Fruit fly (Drosophila melanogaster) whole organism, embryonic: ENCODE data around the gene mio.

Experiments
- Abd-B ChIP-seq: fragments of 200-800 bp; sonication (Bioruptor generic); optimal IDR thresholded peaks from 2 replicates; lab custom pipeline; 2018; ENCODE audit warnings: missing biosample characterization, mild to moderate bottlenecking, missing genetic modification characterization, moderate library complexity
- Awh ChIP-seq: fragments of 200-800 bp; sonication (Bioruptor generic); IDR thresholded peaks from 2 replicates; pipeline ENCODE4, ENCODE4 v1.3.6; 2022; ENCODE audit warnings: missing biosample characterization, missing genetic modification characterization
- BEAF-32 ChIP-seq: fragments of 200-800 bp; sonication (Bioruptor generic); optimal IDR thresholded peaks from 3 replicates; lab custom pipeline; 2017; ENCODE audit warnings: missing biosample characterization, missing genetic modification characterization, mild to moderate bottlenecking, moderate library complexity, missing genetic modification reagents
- CG1024 ChIP-seq: fragments of 200-800 bp; sonication (Bioruptor generic); IDR thresholded peaks from 2 replicates; pipeline ENCODE4 v1.3.6; 2022; ENCODE audit warnings: missing biosample characterization, missing genetic modification characterization
- CG10274 ChIP-seq: fragments of 200-800 bp; sonication (Bioruptor generic); optimal IDR thresholded peaks from 3 replicates; lab custom pipeline; 2017; ENCODE audit warnings: missing biosample characterization, mild to moderate bottlenecking, missing genetic modification characterization
- CG10366 ChIP-seq: fragments of 200-800 bp; sonication (Bioruptor generic); IDR thresholded peaks from 2 replicates; pipeline ENCODE4 v1.3.6; 2022; ENCODE audit warnings: missing biosample characterization, missing genetic modification characterization
- CG11247 ChIP-seq: fragments of 200-800 bp; sonication (Bioruptor generic); IDR thresholded peaks from 2 replicates; pipeline ENCODE4 v1.3.6; 2022; ENCODE audit warnings: missing biosample characterization, missing genetic modification characterization
- CG12071 ChIP-seq: fragments of 200-800 bp; sonication (Bioruptor generic); optimal IDR thresholded peaks from 3 replicates; lab custom pipeline; 2018; ENCODE audit warnings: missing biosample characterization, mild to moderate bottlenecking, missing genetic modification characterization
- CG12236 ChIP-seq: fragments of 200-800 bp; sonication (Bioruptor generic); optimal IDR thresholded peaks from 2 replicates; lab custom pipeline; 2016; ENCODE audit warnings: missing biosample characterization, missing genetic modification characterization
- CG12942 ChIP-seq: fragments of 200-800 bp; sonication (Bioruptor generic); optimal IDR thresholded peaks from 3 replicates; lab custom pipeline; 2016; ENCODE audit warnings: missing biosample characterization, missing genetic modification characterization
- CG13624 ChIP-seq: fragments of 200-800 bp; sonication (Bioruptor generic); optimal IDR thresholded peaks from 2 replicates; lab custom pipeline; 2016; ENCODE audit warnings: missing biosample characterization, missing genetic modification characterization
- CG15696 ChIP-seq: fragments of 200-800 bp; sonication (Bioruptor generic); optimal IDR thresholded peaks from 2 replicates; lab custom pipeline; 2019; ENCODE audit warnings: missing biosample characterization, mild to moderate bottlenecking, missing genetic modification characterization, moderate library complexity
- CG17328 ChIP-seq: fragments of 200-800 bp; sonication (Bioruptor generic); IDR thresholded peaks from 2 replicates; pipeline ENCODE4 v1.3.6; 2022; ENCODE audit warnings: missing biosample characterization, missing genetic modification characterization
- CG18262 ChIP-seq: fragments of 200-800 bp; optimal IDR thresholded peaks from 3 replicates; lab custom pipeline; 2019; ENCODE audit warnings: missing biosample characterization, mild to moderate bottlenecking, missing genetic modification characterization, moderate library complexity
- CG18764 ChIP-seq: fragments of 200-800 bp; sonication (Bioruptor generic); optimal IDR thresholded peaks from 3 replicates; lab custom pipeline; 2016; ENCODE audit warnings: missing biosample characterization, missing genetic modification characterization
- CG3407 ChIP-seq: fragments of 200-800 bp; sonication (Bioruptor generic); optimal IDR thresholded peaks from 2 replicates; lab custom pipeline; 2018; ENCODE audit warnings: missing biosample characterization, mild to moderate bottlenecking, missing genetic modification characterization
- CG4360 ChIP-seq: fragments of 200-800 bp; sonication (Bioruptor generic); IDR thresholded peaks from 2 replicates; pipeline ENCODE4 v1.3.6; 2022; ENCODE audit warnings: missing biosample characterization, missing genetic modification characterization
- CG5953 ChIP-seq: fragments of 200-800 bp; sonication (Bioruptor generic); IDR thresholded peaks from 2 replicates; pipeline ENCODE4 v1.3.6; 2022; ENCODE audit warnings: missing biosample characterization, missing genetic modification characterization
- CG6683 ChIP-seq: fragments of 200-800 bp; sonication (Bioruptor generic); optimal IDR thresholded peaks from 2 replicates; lab custom pipeline; 2017; ENCODE audit warnings: missing biosample characterization, mild to moderate bottlenecking, missing genetic modification characterization, missing genetic modification reagents
- CG7556 ChIP-seq: fragments of 200-800 bp; sonication (Bioruptor generic); optimal IDR thresholded peaks from 2 replicates; lab custom pipeline; 2017; ENCODE audit warnings: missing biosample characterization, mild to moderate bottlenecking, missing genetic modification characterization
- CG8478 ChIP-seq: fragments of >200 bp; optimal IDR thresholded peaks from 2 replicates; lab custom pipeline; 2018
- Chrac-16 ChIP-seq: fragments of 200-800 bp; sonication (Bioruptor generic); optimal IDR thresholded peaks from 3 replicates; lab custom pipeline; 2016; ENCODE audit warnings: missing biosample characterization, missing genetic modification characterization
- D ChIP-seq, 2 experiments: fragments of 200-800 bp in 1 of 2; fragments of >200 bp in 1 of 2; sonication (Bioruptor generic) in 1 of 2; optimal IDR thresholded peaks; 2 replicates in 1 of 2; 3 replicates in 1 of 2; lab custom pipeline; 2017; ENCODE audit warnings: mild to moderate bottlenecking in 1 of 2, missing biosample characterization in 1 of 2, missing genetic modification characterization in 1 of 2, missing genetic modification reagents in 1 of 2
- Dp ChIP-seq: fragments of 200-800 bp; sonication (Bioruptor generic); optimal IDR thresholded peaks from 2 replicates; lab custom pipeline; 2018; ENCODE audit warnings: missing biosample characterization, mild to moderate bottlenecking, missing genetic modification characterization, moderate library complexity
- Hr51 ChIP-seq, 2 experiments: fragments of 200-800 bp; sonication (Bioruptor generic); optimal IDR thresholded peaks; 2 replicates in 1 of 2; 3 replicates in 1 of 2; lab custom pipeline; 2016 to 2018; ENCODE audit warnings: missing biosample characterization in 2 of 2, missing genetic modification characterization in 2 of 2, mild to moderate bottlenecking in 1 of 2, moderate library complexity in 1 of 2
- Lim3 ChIP-seq: fragments of 200-800 bp; sonication (Bioruptor generic); IDR thresholded peaks from 2 replicates; pipeline ENCODE4 v1.3.6; 2022; ENCODE audit warnings: missing biosample characterization, missing genetic modification characterization
- Mad ChIP-seq: fragments of 200-800 bp; sonication (Bioruptor generic); optimal IDR thresholded peaks from 2 replicates; lab custom pipeline; 2016; ENCODE audit warnings: missing biosample characterization, missing genetic modification characterization
- Med ChIP-seq: fragments of 200-800 bp; sonication (Bioruptor generic); peaks from one replicate; lab custom pipeline; 2016; ENCODE audit warnings: missing biosample characterization, missing genetic modification characterization, mild to moderate bottlenecking, inconsistent platforms, moderate library complexity
- NK7.1 ChIP-seq: fragments of 200-800 bp; sonication (Bioruptor generic); optimal IDR thresholded peaks from 3 replicates; lab custom pipeline; 2016; ENCODE audit warnings: missing biosample characterization, missing genetic modification characterization
- Nf-YA ChIP-seq: fragments of 200-800 bp; sonication (Bioruptor generic); IDR thresholded peaks from 2 replicates; pipeline ENCODE4 v1.3.6; 2022; ENCODE audit warnings: missing biosample characterization, missing genetic modification characterization
- Optix ChIP-seq: fragments of 200-800 bp; sonication (Bioruptor generic); IDR thresholded peaks from 3 replicates; pipeline ENCODE4 v1.3.6; 2022; ENCODE audit warnings: missing biosample characterization, missing genetic modification characterization
- Poxn ChIP-seq: fragments of 200-800 bp; sonication (Bioruptor generic); IDR thresholded peaks from 2 replicates; pipeline ENCODE4 v1.3.6; 2022; ENCODE audit warnings: missing biosample characterization, missing genetic modification characterization
- Sox102F ChIP-seq: fragments of 200-800 bp; sonication (Bioruptor generic); optimal IDR thresholded peaks from 2 replicates; lab custom pipeline; 2018; ENCODE audit warnings: missing biosample characterization, mild to moderate bottlenecking, missing genetic modification characterization, moderate library complexity
- Spps ChIP-seq: fragments of 200-800 bp; sonication (Bioruptor generic); optimal IDR thresholded peaks from 2 replicates; lab custom pipeline; 2018; ENCODE audit warnings: missing biosample characterization, mild to moderate bottlenecking, missing genetic modification characterization
- Taf1 ChIP-seq: fragments of 200-800 bp; sonication (Bioruptor generic); IDR thresholded peaks from 2 replicates; pipeline ENCODE4 v1.3.6; 2022; ENCODE audit warnings: missing biosample characterization, missing genetic modification characterization
- bbx ChIP-seq: fragments of 200-800 bp; sonication (Bioruptor generic); IDR thresholded peaks from 2 replicates; pipeline ENCODE4 v1.3.6; 2022; ENCODE audit warnings: missing biosample characterization, missing genetic modification characterization; ENCODE audit not compliant: partially characterized antibody
- bsh ChIP-seq, 2 experiments: fragments of 200-800 bp; sonication (Bioruptor generic); optimal IDR thresholded peaks; 2 replicates each; lab custom pipeline; 2017 to 2018; ENCODE audit warnings: mild to moderate bottlenecking in 2 of 2, missing biosample characterization in 2 of 2, missing genetic modification characterization in 2 of 2, moderate library complexity in 1 of 2
- dysf ChIP-seq: fragments of 200-800 bp; sonication (Bioruptor generic); IDR thresholded peaks from 3 replicates; pipeline ENCODE4 v1.3.6; 2022; ENCODE audit warnings: missing biosample characterization, missing genetic modification characterization
- grn ChIP-seq: fragments of 200-800 bp; sonication (Bioruptor generic); optimal IDR thresholded peaks from 3 replicates; lab custom pipeline; 2017; ENCODE audit warnings: missing biosample characterization, missing genetic modification characterization
- hbn ChIP-seq: fragments of 200-800 bp; sonication (Bioruptor generic); IDR thresholded peaks from 2 replicates; pipeline ENCODE4 v1.3.6; 2022; ENCODE audit warnings: missing biosample characterization, missing genetic modification characterization; ENCODE audit not compliant: partially characterized antibody
- her ChIP-seq: fragments of 200-800 bp; sonication (Bioruptor generic); optimal IDR thresholded peaks from 2 replicates; lab custom pipeline; 2016; ENCODE audit warnings: missing biosample characterization, missing genetic modification characterization
- hkb ChIP-seq, 2 experiments: fragments of 200-800 bp in 1 of 2; fragments of >200 bp in 1 of 2; sonication (Bioruptor generic) in 1 of 2; IDR thresholded peaks in 1 of 2; optimal IDR thresholded peaks in 1 of 2; 2 replicates each; pipeline versions ENCODE4 v1.3.6 to Lab custom; 2017 to 2022; ENCODE audit warnings: missing biosample characterization in 1 of 2, missing genetic modification characterization in 1 of 2
- nmo ChIP-seq: fragments of 200-800 bp; sonication (Bioruptor generic); optimal IDR thresholded peaks from 2 replicates; lab custom pipeline; 2018; ENCODE audit warnings: missing biosample characterization, mild to moderate bottlenecking, missing genetic modification characterization, moderate library complexity
- p53 ChIP-seq: fragments of 200-800 bp; sonication (Bioruptor generic); optimal IDR thresholded peaks from 2 replicates; lab custom pipeline; 2016; ENCODE audit warnings: missing biosample characterization, missing genetic modification characterization
- pum ChIP-seq: fragments of 200-800 bp; sonication (Bioruptor generic); optimal IDR thresholded peaks from 2 replicates; lab custom pipeline; 2016; ENCODE audit warnings: missing biosample characterization, missing genetic modification characterization
- rib ChIP-seq: fragments of 200-800 bp; sonication (Bioruptor generic); IDR thresholded peaks from 2 replicates; pipeline ENCODE4 v1.3.6; 2022; ENCODE audit warnings: missing biosample characterization, missing genetic modification characterization
- sr ChIP-seq: fragments of 200-800 bp; sonication (Bioruptor generic); IDR thresholded peaks from 3 replicates; pipeline ENCODE4 v1.3.6; 2022; ENCODE audit warnings: missing biosample characterization, missing genetic modification characterization
- ssp ChIP-seq: fragments of 200-800 bp; sonication (Bioruptor generic); IDR thresholded peaks from 2 replicates; pipeline ENCODE4 v1.3.6; 2022; ENCODE audit warnings: missing biosample characterization, missing genetic modification characterization
- unc-4 ChIP-seq: fragments of 200-800 bp; sonication (Bioruptor generic); IDR thresholded peaks from 2 replicates; pipeline ENCODE4 v1.3.6; 2022; ENCODE audit warnings: missing biosample characterization, missing genetic modification characterization; ENCODE audit not compliant: partially characterized antibody

mio gene

dm6 chr2L:2182735-2183340 lies 34.3 kb upstream of the mio start (continued):
- TF ChIP-seq CG18764 (GFP tag; lab: Kevin White, UChicago) (peak; percentile 35), D (optimal IDR thresholded peaks at IDR 0.05; lab: Kevin White, UChicago) (no peak), D (GFP tag; optimal IDR thresholded peaks at IDR 0.05; lab: Kevin White, UChicago) (peak; percentile 67), CG18262 (tag; lab: Kevin White, UChicago) (peak; percentile 88), CG5953 (GFP tag; lab: Robert Waterston, UW) (no peak), Dp (GFP tag; lab: Kevin White, UChicago) (no peak), NK7.1 (peak; percentile 31), Med (GFP tag; lab: Kevin White, UChicago) (peak; percentile 85), CG3407 (GFP tag; lab: Kevin White, UChicago) (peak; percentile 18), dysf (no peak; the same call in 2 of the 3 replicates), unc-4 (GFP tag; lab: Robert Waterston, UW) (no peak), Sox102F (GFP tag; lab: Kevin White, UChicago) (no peak), Lim3 (GFP tag; lab: Robert Waterston, UW) (no peak), Poxn (GFP tag; lab: Robert Waterston, UW) (no peak), pum (GFP tag; lab: Kevin White, UChicago) (peak; percentile 63), grn (GFP tag; lab: Kevin White, UChicago) (no peak), Taf1 (GFP tag; lab: Robert Waterston, UW) (no peak), CG10274 (GFP tag; lab: Kevin White, UChicago) (no peak), Nf-YA (0 out of 2 replicates have a peak, but pooled peaks have one; percentile 26), ssp (GFP tag; lab: Robert Waterston, UW) (peak; percentile 38; the same call in 1 of the 2 replicates), CG6683 (GFP tag; lab: Kevin White, UChicago) (no peak), bsh (GFP tag; optimal IDR thresholded peaks at IDR 0.05; lab: Kevin White, UChicago) (peak; percentile 68 to 90), Abd-B (GFP tag; lab: Kevin White, UChicago) (peak; percentile 9), Spps (peak; percentile 77), CG7556 (peak; percentile 64), CG10366 (GFP tag; lab: Robert Waterston, UW) (peak; percentile 23; the same call in 1 of the 2 replicates), nmo (GFP tag; lab: Kevin White, UChicago) (peak; percentile 67), CG12071 (no peak), hbn (GFP tag; lab: Robert Waterston, UW) (no peak), Chrac-16 (peak; percentile 79), CG13624 (GFP tag; lab: Kevin White, UChicago) (peak; percentile 11), her (GFP tag; lab: Kevin White, UChicago) (peak; percentile 48), Awh (GFP tag; lab: Robert Waterston, UW) (peak; percentile 66), rib (GFP tag; lab: Robert Waterston, UW) (no peak), CG8478 (lab: Kevin White, UChicago) (no peak), CG4360 (GFP tag; lab: Robert Waterston, UW) (peak; percentile 49), bbx (GFP tag; lab: Robert Waterston, UW) (no peak), Optix (GFP tag; lab: Robert Waterston, UW) (peak; percentile 72; the same call in 2 of the 3 replicates), BEAF-32 (no peak), CG12942 (GFP tag; lab: Kevin White, UChicago) (no peak), CG17328 (peak; percentile 88), Hr51 (GFP tag; optimal IDR thresholded peaks at IDR 0.05; lab: Kevin White, UChicago) (peak in 1 of 2 experiments; percentile 56), sr (GFP tag; lab: Robert Waterston, UW) (no peak), CG11247 (GFP tag; lab: Robert Waterston, UW) (no peak), p53 (GFP tag; lab: Kevin White, UChicago) (peak; percentile 32), CG15696 (tag; lab: Kevin White, UChicago) (peak; percentile 96), CG1024 (peak; percentile 58), Mad (GFP tag; lab: Kevin White, UChicago) (peak; percentile 22), CG12236 (GFP tag; lab: Kevin White, UChicago) (peak; percentile 63), hkb (optimal IDR thresholded peaks at IDR 0.05; lab: Kevin White, UChicago) (no peak), hkb (GFP tag; IDR thresholded peaks at IDR 0.05; lab: Robert Waterston, UW) (peak; percentile 62; the same call in 1 of the 2 replicates)
